Worm (Caenorhabditis elegans) whole organism, L1 larva: ENCODE measurements around the gene insc-1.

ENCODE experiments used
- Y116A8C.19 ChIP-seq: sonication (generic microtip); optimal IDR thresholded peaks from 2 replicates; lab custom pipeline; 2016; ENCODE audit warnings: missing compliant biosample characterization, missing genetic modification characterization, borderline replicate concordance
- ama-1 ChIP-seq: fragments of 150-350 bp; optimal IDR thresholded peaks from 2 replicates; lab custom pipeline; 2014
- blmp-1 ChIP-seq: fragments of 150-350 bp; optimal IDR thresholded peaks from 2 replicates; lab custom pipeline; 2014; ENCODE audit warnings: missing biosample characterization, missing genetic modification characterization
- ceh-8 ChIP-seq: fragments of 200-800 bp; sonication (Bioruptor generic); optimal IDR thresholded peaks from 2 replicates; lab custom pipeline; 2018; ENCODE audit warnings: mild to moderate bottlenecking, missing genetic modification characterization, moderate library complexity, missing compliant biosample characterization
- ceh-82 ChIP-seq, 3 experiments: fragments of 150-350 bp in 1 of 3; sonication (generic microtip) in 2 of 3; optimal IDR thresholded peaks; 2 replicates each; lab custom pipeline; 2014 to 2017; ENCODE audit warnings: missing biosample characterization in 3 of 3, missing genetic modification characterization in 3 of 3
- ceh-88 ChIP-seq: fragments of 200-800 bp; sonication (Bioruptor generic); IDR thresholded peaks from 2 replicates; pipeline ENCODE4 v1.3.6; 2022; ENCODE audit warnings: missing genetic modification characterization, missing compliant biosample characterization
- ces-1 ChIP-seq: fragments of 150-350 bp; optimal IDR thresholded peaks from 2 replicates; lab custom pipeline; 2014; ENCODE audit warnings: missing biosample characterization, missing genetic modification reagents, missing genetic modification characterization
- dpl-1 ChIP-seq, 3 experiments: fragments of 150-350 bp in 2 of 3; sonication (generic microtip) in 1 of 3; optimal IDR thresholded peaks; 2 replicates each; lab custom pipeline; 2014 to 2017; ENCODE audit warnings: missing biosample characterization in 3 of 3, missing genetic modification characterization in 3 of 3, missing genetic modification reagents in 3 of 3
- dsc-1 ChIP-seq: sonication (generic microtip); optimal IDR thresholded peaks from 2 replicates; lab custom pipeline; 2016; ENCODE audit warnings: mild to moderate bottlenecking, missing genetic modification characterization, missing compliant biosample characterization
- efl-1 ChIP-seq, 4 experiments: fragments of 150-350 bp; optimal IDR thresholded peaks in 3 of 4; peaks in 1 of 4; 1 replicate in 1 of 4; 2 replicates in 3 of 4; lab custom pipeline; 2014; ENCODE audit warnings: missing biosample characterization in 2 of 4, missing genetic modification characterization in 2 of 4, missing genetic modification reagents in 2 of 4
- efl-3 ChIP-seq: fragments of 200-800 bp; sonication (Bioruptor generic); optimal IDR thresholded peaks from 2 replicates; lab custom pipeline; 2018; ENCODE audit warnings: mild to moderate bottlenecking, missing genetic modification characterization, missing compliant biosample characterization
- egl-27 ChIP-seq, 2 experiments: fragments of 150-350 bp in 1 of 2; sonication (generic microtip); optimal IDR thresholded peaks; 3 replicates each; lab custom pipeline; 2017 to 2018; ENCODE audit warnings: missing biosample characterization in 2 of 2, missing genetic modification characterization in 2 of 2, missing genetic modification reagents in 2 of 2
- fkh-10 ChIP-seq: sonication (generic microtip); optimal IDR thresholded peaks from 2 replicates; lab custom pipeline; 2017; ENCODE audit warnings: missing biosample characterization, missing genetic modification reagents, missing genetic modification characterization
- fkh-4 ChIP-seq: sonication (generic microtip); optimal IDR thresholded peaks from 2 replicates; lab custom pipeline; 2016; ENCODE audit warnings: missing compliant biosample characterization, missing genetic modification characterization, borderline replicate concordance
- fkh-8 ChIP-seq: sonication (generic microtip); optimal IDR thresholded peaks from 2 replicates; lab custom pipeline; 2016; ENCODE audit warnings: mild to moderate bottlenecking, missing genetic modification characterization, missing compliant biosample characterization
- hlh-17 ChIP-seq: fragments of 200-800 bp; sonication (Bioruptor generic); optimal IDR thresholded peaks from 2 replicates; lab custom pipeline; 2018; ENCODE audit warnings: missing genetic modification characterization, mild to moderate bottlenecking, missing compliant biosample characterization, moderate library complexity, borderline replicate concordance
- hlh-4 ChIP-seq: sonication (generic microtip); optimal IDR thresholded peaks from 2 replicates; lab custom pipeline; 2016; ENCODE audit warnings: mild to moderate bottlenecking, missing genetic modification characterization, missing compliant biosample characterization
- irx-1 ChIP-seq: sonication (generic microtip); optimal IDR thresholded peaks from 2 replicates; lab custom pipeline; 2016; ENCODE audit warnings: missing genetic modification characterization, missing compliant biosample characterization
- isw-1 ChIP-seq: fragments of 200-800 bp; sonication (Bioruptor generic); IDR thresholded peaks from 2 replicates; pipeline ENCODE4 v1.3.6; 2022; ENCODE audit warnings: missing genetic modification characterization, missing compliant biosample characterization
- jun-1 ChIP-seq: fragments of 150-350 bp; optimal IDR thresholded peaks from 2 replicates; lab custom pipeline; 2014; ENCODE audit warnings: missing biosample characterization, missing genetic modification reagents, missing genetic modification characterization
- lin-13 ChIP-seq: fragments of 150-350 bp; optimal IDR thresholded peaks from 2 replicates; lab custom pipeline; 2014; ENCODE audit warnings: missing biosample characterization, missing genetic modification reagents, missing genetic modification characterization
- lin-14 ChIP-seq: fragments of 200-800 bp; sonication (Bioruptor generic); optimal IDR thresholded peaks from 2 replicates; lab custom pipeline; 2018; ENCODE audit warnings: mild to moderate bottlenecking, missing genetic modification characterization, moderate library complexity, missing compliant biosample characterization
- lin-15B ChIP-seq: fragments of 150-350 bp; sonication (generic microtip); optimal IDR thresholded peaks from 3 replicates; lab custom pipeline; 2014; ENCODE audit warnings: missing biosample characterization, missing genetic modification characterization
- lin-39 ChIP-seq: fragments of 150-350 bp; optimal IDR thresholded peaks from 2 replicates; lab custom pipeline; 2014; ENCODE audit warnings: missing biosample characterization, missing genetic modification reagents, missing genetic modification characterization
- lir-3 ChIP-seq: sonication (generic microtip); optimal IDR thresholded peaks from 2 replicates; lab custom pipeline; 2016; ENCODE audit warnings: mild to moderate bottlenecking, missing genetic modification characterization, moderate library complexity, missing compliant biosample characterization; ENCODE audit not compliant: poor library complexity
- lsy-2 ChIP-seq, 2 experiments: fragments of 150-350 bp; optimal IDR thresholded peaks; 2 replicates each; lab custom pipeline; 2014; ENCODE audit warnings: missing biosample characterization in 2 of 2, missing genetic modification characterization in 2 of 2
- mef-2 ChIP-seq: fragments of 150-350 bp; optimal IDR thresholded peaks from 2 replicates; lab custom pipeline; 2014; ENCODE audit warnings: missing biosample characterization, missing genetic modification characterization
- mep-1 ChIP-seq: fragments of 150-350 bp; optimal IDR thresholded peaks from 2 replicates; lab custom pipeline; 2014; ENCODE audit warnings: missing biosample characterization, missing genetic modification characterization
- nhr-20 ChIP-seq: sonication (generic microtip); optimal IDR thresholded peaks from 2 replicates; lab custom pipeline; 2016; ENCODE audit warnings: mild to moderate bottlenecking, missing genetic modification characterization, missing compliant biosample characterization
- nhr-28 ChIP-seq: fragments of 150-350 bp; optimal IDR thresholded peaks from 2 replicates; lab custom pipeline; 2014; ENCODE audit warnings: missing biosample characterization, missing genetic modification characterization
- nhr-47 ChIP-seq: sonication (generic microtip); optimal IDR thresholded peaks from 2 replicates; lab custom pipeline; 2016; ENCODE audit warnings: mild to moderate bottlenecking, missing genetic modification characterization, moderate library complexity, missing compliant biosample characterization
- nhr-71 ChIP-seq: sonication (generic microtip); optimal IDR thresholded peaks from 2 replicates; lab custom pipeline; 2016; ENCODE audit warnings: mild to moderate bottlenecking, missing genetic modification characterization, moderate library complexity, missing compliant biosample characterization
- nhr-90 ChIP-seq: sonication (generic microtip); optimal IDR thresholded peaks from 2 replicates; lab custom pipeline; 2016; ENCODE audit warnings: mild to moderate bottlenecking, missing genetic modification characterization, missing compliant biosample characterization; ENCODE audit not compliant: poor library complexity
- pag-3 ChIP-seq: sonication (generic microtip); optimal IDR thresholded peaks from 2 replicates; lab custom pipeline; 2017; ENCODE audit warnings: missing genetic modification characterization, mild to moderate bottlenecking, missing compliant biosample characterization, antibody characterized with exemption, borderline replicate concordance; ENCODE audit not compliant: insufficient read depth
- pax-3 ChIP-seq: fragments of 200-800 bp; sonication (Bioruptor generic); optimal IDR thresholded peaks from 2 replicates; lab custom pipeline; 2018; ENCODE audit warnings: mild to moderate bottlenecking, missing genetic modification characterization, moderate library complexity, missing compliant biosample characterization
- rnt-1 ChIP-seq: sonication (generic microtip); optimal IDR thresholded peaks from 2 replicates; lab custom pipeline; 2016; ENCODE audit warnings: mild to moderate bottlenecking, missing genetic modification characterization, moderate library complexity, missing compliant biosample characterization
- skn-1 ChIP-seq: fragments of 150-350 bp; optimal IDR thresholded peaks from 2 replicates; lab custom pipeline; 2014; ENCODE audit warnings: missing biosample characterization, missing genetic modification characterization
- snu-23 ChIP-seq: sonication (generic microtip); optimal IDR thresholded peaks from 2 replicates; lab custom pipeline; 2016; ENCODE audit warnings: missing genetic modification characterization, missing compliant biosample characterization
- sox-4 ChIP-seq: sonication (generic microtip); optimal IDR thresholded peaks from 2 replicates; lab custom pipeline; 2016; ENCODE audit warnings: missing genetic modification characterization, missing compliant biosample characterization
- swsn-7 ChIP-seq: sonication (generic microtip); optimal IDR thresholded peaks from 2 replicates; lab custom pipeline; 2016; ENCODE audit warnings: missing genetic modification characterization, missing compliant biosample characterization
- tbx-2 ChIP-seq: sonication (generic microtip); optimal IDR thresholded peaks from 2 replicates; lab custom pipeline; 2016; ENCODE audit warnings: missing genetic modification characterization, missing compliant biosample characterization
- unc-86 ChIP-seq: sonication (generic microtip); optimal IDR thresholded peaks from 2 replicates; lab custom pipeline; 2016; ENCODE audit warnings: missing genetic modification characterization, missing compliant biosample characterization
- unc-98 ChIP-seq: fragments of 200-800 bp; sonication (Bioruptor generic); IDR thresholded peaks from 2 replicates; pipeline ENCODE4 v1.3.6; 2022; ENCODE audit warnings: missing genetic modification characterization, missing compliant biosample characterization
- xbp-1 ChIP-seq: sonication (generic microtip); optimal IDR thresholded peaks from 2 replicates; lab custom pipeline; 2016; ENCODE audit warnings: missing genetic modification characterization, missing compliant biosample characterization
- zag-1 ChIP-seq: fragments of 150-350 bp; optimal IDR thresholded peaks from 2 replicates; lab custom pipeline; 2014; ENCODE audit warnings: missing biosample characterization, missing genetic modification characterization
- ztf-4 ChIP-seq: fragments of 150-350 bp; optimal IDR thresholded peaks from 2 replicates; lab custom pipeline; 2014; ENCODE audit warnings: missing biosample characterization, missing genetic modification characterization

The insc-1 gene

DNA sequence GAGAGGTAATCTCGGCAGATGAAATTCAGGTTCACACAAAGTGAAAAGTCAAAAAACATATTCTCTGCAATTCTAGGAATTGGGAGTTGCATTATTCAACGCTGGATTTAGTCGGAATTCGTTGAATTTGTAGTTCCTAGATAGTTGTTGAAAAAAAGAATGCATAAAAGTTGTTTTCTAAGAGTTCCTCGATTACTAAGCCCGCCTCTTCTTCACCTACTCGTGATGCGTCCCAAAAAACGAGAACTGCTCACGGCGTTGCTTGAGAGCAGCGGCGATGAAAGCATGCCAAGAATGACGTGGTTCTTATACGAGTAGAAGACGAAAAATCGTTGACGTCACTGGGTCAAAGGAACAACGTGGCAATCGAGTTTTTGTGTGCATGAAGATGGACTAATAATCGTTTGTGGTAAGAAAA is 33.6 kb upstream of the insc-1 start:
- TF ChIP-seq lin-39 (tag; lab: Kevin White, UChicago) (no peak), sox-4 (peak; percentile 26), nhr-90 (tag; lab: Kevin White, UChicago) (no peak), hlh-4 (tag; lab: Kevin White, UChicago) (peak; percentile 56), ceh-8 (GFP tag; lab: Kevin White, UChicago) (no peak), mef-2 (peak; percentile 50), lin-13 (GFP tag; lab: Kevin White, UChicago) (no peak), xbp-1 (peak; percentile 16), dpl-1 (GFP tag; optimal IDR thresholded peaks at IDR 0.05; lab: Kevin White, UChicago) (no peak), swsn-7 (peak; percentile 6), pax-3 (tag; lab: Kevin White, UChicago) (peak; percentile 16), mep-1 (tag; lab: Kevin White, UChicago) (peak; percentile 22), nhr-71 (tag; lab: Kevin White, UChicago) (peak; percentile 75), ama-1 (lab: Kevin White, UChicago) (no peak), blmp-1 (tag; lab: Kevin White, UChicago) (no peak), skn-1 (no peak), ceh-82 (tag; optimal IDR thresholded peaks at IDR 0.05; lab: Kevin White, UChicago) (no peak), ceh-88 (GFP tag; lab: Robert Waterston, UW) (peak; percentile 31; the same call in 1 of the 2 replicates), fkh-10 (GFP tag; lab: Kevin White, UChicago) (peak; percentile 4), lin-14 (GFP tag; lab: Kevin White, UChicago) (peak; percentile 63), ces-1 (GFP tag; lab: Kevin White, UChicago) (no peak), ztf-4 (tag; lab: Kevin White, UChicago) (peak; percentile 57), unc-86 (tag; lab: Kevin White, UChicago) (peak; percentile 48), nhr-47 (peak; percentile 59), dsc-1 (tag; lab: Kevin White, UChicago) (peak; percentile 47), lsy-2 (tag; optimal IDR thresholded peaks at IDR 0.05; lab: Kevin White, UChicago) (no peak), fkh-8 (tag; lab: Kevin White, UChicago) (peak; percentile 92)

DNA sequence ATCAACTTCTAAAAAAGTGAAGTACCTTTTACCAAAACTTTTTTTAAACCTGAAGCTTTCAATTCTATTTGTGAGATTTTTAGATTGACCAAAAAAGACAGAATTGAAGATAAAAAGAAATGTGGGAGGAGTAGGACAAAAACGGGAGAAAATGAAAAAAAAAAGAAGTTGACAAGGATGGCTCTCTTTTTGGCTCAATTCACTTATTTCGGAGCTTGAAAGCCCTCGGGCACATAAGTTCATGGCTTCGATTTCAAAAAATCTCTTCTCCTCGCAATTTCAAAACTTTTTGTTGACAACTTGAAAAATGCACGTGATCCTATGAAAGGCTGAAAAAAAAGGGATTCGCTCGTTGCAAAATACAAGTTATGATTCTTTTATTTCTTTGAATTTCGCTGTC is 32.5 kb upstream of the insc-1 start:
- TF ChIP-seq isw-1 (GFP tag; lab: Robert Waterston, UW) (no peak), fkh-10 (GFP tag; lab: Kevin White, UChicago) (peak; percentile 28), nhr-71 (tag; lab: Kevin White, UChicago) (peak; percentile 4), swsn-7 (no peak), hlh-17 (GFP tag; lab: Kevin White, UChicago) (no peak), hlh-4 (tag; lab: Kevin White, UChicago) (no peak), pag-3 (tag; lab: Kevin White, UChicago) (no peak), fkh-4 (tag; lab: Kevin White, UChicago) (no peak), unc-98 (GFP tag; lab: Robert Waterston, UW) (no peak), rnt-1 (tag; lab: Kevin White, UChicago) (peak; percentile 2), fkh-8 (tag; lab: Kevin White, UChicago) (peak; percentile 19), lin-14 (GFP tag; lab: Kevin White, UChicago) (peak; percentile 30)

DNA sequence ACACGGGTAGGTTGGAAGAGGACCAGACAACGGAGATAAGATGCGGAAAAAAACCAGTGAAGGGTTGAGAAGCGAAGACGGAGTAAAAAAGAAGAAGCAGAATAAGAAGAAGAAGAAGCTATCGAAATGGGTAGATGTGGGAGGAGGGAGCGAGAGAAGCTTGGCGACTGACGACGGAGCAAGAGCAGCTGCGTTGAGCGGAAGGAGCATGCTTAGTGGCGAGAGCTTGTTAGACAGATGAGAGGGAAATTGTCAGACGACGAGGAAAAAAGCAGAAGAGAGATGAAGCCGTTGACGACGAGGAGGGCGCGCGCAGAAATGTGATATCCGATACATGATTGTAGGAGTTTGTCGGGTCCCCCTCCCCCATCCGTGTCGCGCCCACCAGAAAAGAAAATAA is 31.7 kb upstream of the insc-1 start:
- TF ChIP-seq efl-1 (optimal IDR thresholded peaks at IDR 0.05; lab: Kevin White, UChicago) (peak; percentile 27 to 30), efl-1 (GFP tag; optimal IDR thresholded peaks at IDR 0.05 in 1 of 2; lab: Kevin White, UChicago) (no peak), unc-86 (tag; lab: Kevin White, UChicago) (peak; percentile 63), efl-3 (GFP tag; lab: Kevin White, UChicago) (no peak), lir-3 (tag; lab: Kevin White, UChicago) (no peak), nhr-20 (tag; lab: Kevin White, UChicago) (peak; percentile 35), isw-1 (GFP tag; lab: Robert Waterston, UW) (peak; percentile 50), nhr-71 (tag; lab: Kevin White, UChicago) (peak; percentile 83), nhr-28 (tag; lab: Kevin White, UChicago) (no peak), fkh-8 (tag; lab: Kevin White, UChicago) (peak; percentile 74), swsn-7 (peak; percentile 68), snu-23 (GFP tag; lab: Kevin White, UChicago) (peak; percentile 47), ztf-4 (tag; lab: Kevin White, UChicago) (peak; percentile 50), tbx-2 (tag; lab: Kevin White, UChicago) (peak; percentile 74), lin-15B (tag; lab: Kevin White, UChicago) (no peak), zag-1 (tag; lab: Kevin White, UChicago) (no peak), irx-1 (tag; lab: Kevin White, UChicago) (peak; percentile 67), dpl-1 (GFP tag; optimal IDR thresholded peaks at IDR 0.05; lab: Kevin White, UChicago) (peak in 1 of 3 experiments; percentile 22), rnt-1 (tag; lab: Kevin White, UChicago) (peak; percentile 46), jun-1 (peak; percentile 16), Y116A8C.19 (tag; lab: Kevin White, UChicago) (no peak), egl-27 (tag; optimal IDR thresholded peaks at IDR 0.05; lab: Kevin White, UChicago) (peak in 1 of 2 experiments; percentile 3), lsy-2 (tag; optimal IDR thresholded peaks at IDR 0.05; lab: Kevin White, UChicago) (peak in 1 of 2 experiments; percentile 62)
